Worm (Caenorhabditis elegans) whole organism, L1 larva: ENCODE measurements around the gene K05F6.8.

Source experiments
- C04F5.9 ChIP-seq: sonication (generic microtip); optimal IDR thresholded peaks from 2 replicates; lab custom pipeline; 2016; ENCODE audit warnings: missing genetic modification characterization, missing compliant biosample characterization
- F16B12.6 ChIP-seq: fragments of 150-350 bp; optimal IDR thresholded peaks from 2 replicates; lab custom pipeline; 2014; ENCODE audit warnings: missing biosample characterization, missing genetic modification characterization
- aly-2 ChIP-seq: fragments of 150-350 bp; optimal IDR thresholded peaks from 2 replicates; lab custom pipeline; 2014; ENCODE audit warnings: missing biosample characterization, missing genetic modification characterization
- ama-1 ChIP-seq: fragments of 150-350 bp; optimal IDR thresholded peaks from 2 replicates; lab custom pipeline; 2014
- ces-1 ChIP-seq: fragments of 150-350 bp; optimal IDR thresholded peaks from 2 replicates; lab custom pipeline; 2014; ENCODE audit warnings: missing biosample characterization, missing genetic modification reagents, missing genetic modification characterization
- dsc-1 ChIP-seq: sonication (generic microtip); optimal IDR thresholded peaks from 2 replicates; lab custom pipeline; 2016; ENCODE audit warnings: mild to moderate bottlenecking, missing genetic modification characterization, missing compliant biosample characterization
- efl-1 ChIP-seq, 4 experiments: fragments of 150-350 bp; optimal IDR thresholded peaks in 3 of 4; peaks in 1 of 4; 1 replicate in 1 of 4; 2 replicates in 3 of 4; lab custom pipeline; 2014; ENCODE audit warnings: missing biosample characterization in 2 of 4, missing genetic modification characterization in 2 of 4, missing genetic modification reagents in 2 of 4
- egl-13 ChIP-seq: sonication (generic microtip); optimal IDR thresholded peaks from 2 replicates; lab custom pipeline; 2016; ENCODE audit warnings: missing genotype, missing genetic modification reagents, missing genetic modification characterization, missing compliant biosample characterization
- elt-2 ChIP-seq: sonication (generic microtip); optimal IDR thresholded peaks from 2 replicates; lab custom pipeline; 2016; ENCODE audit warnings: missing genetic modification characterization, mild to moderate bottlenecking, inconsistent platforms, missing compliant biosample characterization, missing genetic modification reagents
- elt-3 ChIP-seq, 6 experiments: fragments of 150-350 bp in 1 of 6; sonication (generic microtip); optimal IDR thresholded peaks; 2 replicates each; lab custom pipeline; 2017 to 2018; ENCODE audit warnings: missing biosample characterization in 6 of 6, missing genetic modification characterization in 6 of 6, inconsistent platforms in 1 of 6
- ets-5 ChIP-seq: fragments of 200-800 bp; sonication (Bioruptor generic); IDR thresholded peaks from 2 replicates; pipeline ENCODE4 v1.3.6; 2022; ENCODE audit warnings: missing genetic modification characterization, missing compliant biosample characterization
- fkh-8 ChIP-seq: sonication (generic microtip); optimal IDR thresholded peaks from 2 replicates; lab custom pipeline; 2016; ENCODE audit warnings: mild to moderate bottlenecking, missing genetic modification characterization, missing compliant biosample characterization
- fos-1 ChIP-seq: fragments of 150-350 bp; optimal IDR thresholded peaks from 2 replicates; lab custom pipeline; 2014; ENCODE audit warnings: missing biosample characterization, missing genetic modification characterization
- hlh-17 ChIP-seq: fragments of 200-800 bp; sonication (Bioruptor generic); optimal IDR thresholded peaks from 2 replicates; lab custom pipeline; 2018; ENCODE audit warnings: missing genetic modification characterization, mild to moderate bottlenecking, missing compliant biosample characterization, moderate library complexity, borderline replicate concordance
- hlh-4 ChIP-seq: sonication (generic microtip); optimal IDR thresholded peaks from 2 replicates; lab custom pipeline; 2016; ENCODE audit warnings: mild to moderate bottlenecking, missing genetic modification characterization, missing compliant biosample characterization
- jun-1 ChIP-seq: fragments of 150-350 bp; optimal IDR thresholded peaks from 2 replicates; lab custom pipeline; 2014; ENCODE audit warnings: missing biosample characterization, missing genetic modification reagents, missing genetic modification characterization
- lin-13 ChIP-seq: fragments of 150-350 bp; optimal IDR thresholded peaks from 2 replicates; lab custom pipeline; 2014; ENCODE audit warnings: missing biosample characterization, missing genetic modification reagents, missing genetic modification characterization
- lin-14 ChIP-seq: fragments of 200-800 bp; sonication (Bioruptor generic); optimal IDR thresholded peaks from 2 replicates; lab custom pipeline; 2018; ENCODE audit warnings: mild to moderate bottlenecking, missing genetic modification characterization, moderate library complexity, missing compliant biosample characterization
- lin-15B ChIP-seq: fragments of 150-350 bp; sonication (generic microtip); optimal IDR thresholded peaks from 3 replicates; lab custom pipeline; 2014; ENCODE audit warnings: missing biosample characterization, missing genetic modification characterization
- lin-35 ChIP-seq, 2 experiments: fragments of 150-350 bp; optimal IDR thresholded peaks; 2 replicates each; lab custom pipeline; 2014; ENCODE audit warnings: missing biosample characterization in 2 of 2, missing genetic modification characterization in 2 of 2, missing genetic modification reagents in 2 of 2
- lin-39 ChIP-seq: fragments of 150-350 bp; optimal IDR thresholded peaks from 2 replicates; lab custom pipeline; 2014; ENCODE audit warnings: missing biosample characterization, missing genetic modification reagents, missing genetic modification characterization
- mab-9 ChIP-seq: fragments of 200-800 bp; sonication (Bioruptor generic); IDR thresholded peaks from 2 replicates; pipeline ENCODE4 v1.3.6; 2022; ENCODE audit warnings: missing genetic modification reagents, missing genetic modification characterization, missing compliant biosample characterization
- mdl-1 ChIP-seq, 2 experiments: fragments of 150-350 bp; optimal IDR thresholded peaks; 2 replicates each; lab custom pipeline; 2014 to 2017; ENCODE audit warnings: missing biosample characterization in 2 of 2, missing genetic modification characterization in 2 of 2, inconsistent platforms in 1 of 2
- mep-1 ChIP-seq: fragments of 150-350 bp; optimal IDR thresholded peaks from 2 replicates; lab custom pipeline; 2014; ENCODE audit warnings: missing biosample characterization, missing genetic modification characterization
- nhr-11 ChIP-seq: fragments of 150-350 bp; optimal IDR thresholded peaks from 2 replicates; lab custom pipeline; 2014; ENCODE audit warnings: missing biosample characterization, missing genetic modification characterization
- nhr-12 ChIP-seq: sonication (generic microtip); optimal IDR thresholded peaks from 2 replicates; lab custom pipeline; 2017; ENCODE audit warnings: missing biosample characterization, missing genetic modification characterization
- nhr-19 ChIP-seq: fragments of 200-800 bp; sonication (Bioruptor generic); conservative IDR thresholded peaks from 2 replicates; pipeline ENCODE4 v1.3.6; 2022; ENCODE audit warnings: missing genetic modification characterization, missing compliant biosample characterization
- nhr-71 ChIP-seq: sonication (generic microtip); optimal IDR thresholded peaks from 2 replicates; lab custom pipeline; 2016; ENCODE audit warnings: mild to moderate bottlenecking, missing genetic modification characterization, moderate library complexity, missing compliant biosample characterization
- nhr-77 ChIP-seq: fragments of 150-350 bp; optimal IDR thresholded peaks from 2 replicates; lab custom pipeline; 2014; ENCODE audit warnings: missing biosample characterization, missing genetic modification characterization
- nhr-84 ChIP-seq: sonication (generic microtip); optimal IDR thresholded peaks from 2 replicates; lab custom pipeline; 2017; ENCODE audit warnings: missing biosample characterization, missing genetic modification characterization
- nhr-85 ChIP-seq: sonication (generic microtip); peaks from one replicate; lab custom pipeline; 2016; ENCODE audit warnings: missing genetic modification characterization, inconsistent platforms, missing compliant biosample characterization
- rnt-1 ChIP-seq: sonication (generic microtip); optimal IDR thresholded peaks from 2 replicates; lab custom pipeline; 2016; ENCODE audit warnings: mild to moderate bottlenecking, missing genetic modification characterization, moderate library complexity, missing compliant biosample characterization
- sptf-1 ChIP-seq: fragments of 150-350 bp; optimal IDR thresholded peaks from 2 replicates; lab custom pipeline; 2014; ENCODE audit warnings: missing biosample characterization, missing genetic modification characterization
- swsn-7 ChIP-seq: sonication (generic microtip); optimal IDR thresholded peaks from 2 replicates; lab custom pipeline; 2016; ENCODE audit warnings: missing genetic modification characterization, missing compliant biosample characterization
- tbx-2 ChIP-seq: sonication (generic microtip); optimal IDR thresholded peaks from 2 replicates; lab custom pipeline; 2016; ENCODE audit warnings: missing genetic modification characterization, missing compliant biosample characterization
- unc-30 ChIP-seq: sonication (generic microtip); optimal IDR thresholded peaks from 2 replicates; lab custom pipeline; 2017; ENCODE audit warnings: missing biosample characterization, missing genetic modification characterization
- vab-15 ChIP-seq: sonication (generic microtip); optimal IDR thresholded peaks from 2 replicates; lab custom pipeline; 2017; ENCODE audit warnings: missing genotype, mild to moderate bottlenecking, missing genetic modification characterization, missing compliant biosample characterization
- zag-1 ChIP-seq: fragments of 150-350 bp; optimal IDR thresholded peaks from 2 replicates; lab custom pipeline; 2014; ENCODE audit warnings: missing biosample characterization, missing genetic modification characterization
- ztf-4 ChIP-seq: fragments of 150-350 bp; optimal IDR thresholded peaks from 2 replicates; lab custom pipeline; 2014; ENCODE audit warnings: missing biosample characterization, missing genetic modification characterization

The K05F6.8 gene

ce11 chrII:1584140-1584539 lies 16.6 kb upstream of the K05F6.8 start, which contains the start of gene clec-21:
Gene clec-21, minus strand, starts transcription at chrII:1584240.
- TF ChIP-seq elt-3 (tag; optimal IDR thresholded peaks at IDR 0.05; lab: Kevin White, UChicago) (no peak), tbx-2 (tag; lab: Kevin White, UChicago) (no peak), egl-13 (tag; lab: Kevin White, UChicago) (no peak), mep-1 (no peak), F16B12.6 (no peak), C04F5.9 (tag; lab: Kevin White, UChicago) (no peak), vab-15 (tag; lab: Kevin White, UChicago) (no peak), fkh-8 (tag; lab: Kevin White, UChicago) (no peak), lin-13 (no peak), nhr-12 (no peak), rnt-1 (tag; lab: Kevin White, UChicago) (no peak), nhr-19 (GFP tag; lab: Robert Waterston, UW) (no peak), ztf-4 (tag; lab: Kevin White, UChicago) (no peak), swsn-7 (no peak), mab-9 (no peak), dsc-1 (tag; lab: Kevin White, UChicago) (no peak), elt-2 (no peak), nhr-85 (no peak), hlh-17 (GFP tag; lab: Kevin White, UChicago) (no peak)
- TF ChIP-seq, all 84 proteins: peak for 0

ce11 chrII:1579886-1580285 lies 12.3 kb upstream of the K05F6.8 start, which contains the start of gene math-38:
Gene math-38, minus strand, starts transcription at chrII:1579986.
- TF ChIP-seq hlh-4 (tag; lab: Kevin White, UChicago) = no peak
- peak; percentile 22 for TF ChIP-seq elt-2
- TF ChIP-seq ama-1 (lab: Kevin White, UChicago) = no peak
- no peak for TF ChIP-seq rnt-1 (tag; lab: Kevin White, UChicago)
- TF ChIP-seq mdl-1 (tag; optimal IDR thresholded peaks at IDR 0.05; lab: Kevin White, UChicago) = no peak

ce11 chrII:1576772-1577171 lies 9.2 kb upstream of the K05F6.8 start:
- peak; percentile 12 for TF ChIP-seq jun-1 (tag; lab: Kevin White, UChicago)
- no peak for TF ChIP-seq nhr-11 (tag; lab: Kevin White, UChicago)
- peak; percentile 73 for TF ChIP-seq elt-2
- TF ChIP-seq lin-35 (GFP tag; optimal IDR thresholded peaks at IDR 0.05; lab: Kevin White, UChicago) = peak in 1 of 2 experiments; percentile 29
- no peak for TF ChIP-seq unc-30 (tag; lab: Kevin White, UChicago)
- TF ChIP-seq nhr-77 = no peak
- TF ChIP-seq sptf-1 (tag; lab: Kevin White, UChicago) = no peak
- no peak for TF ChIP-seq aly-2 (tag; lab: Kevin White, UChicago)
- TF ChIP-seq efl-1 (optimal IDR thresholded peaks at IDR 0.05; lab: Kevin White, UChicago) = no peak
- peak in 1 of 2 experiments; percentile 16 for TF ChIP-seq efl-1 (GFP tag; optimal IDR thresholded peaks at IDR 0.05 in 1 of 2; lab: Kevin White, UChicago)
- no peak for TF ChIP-seq ces-1 (GFP tag; lab: Kevin White, UChicago)
- TF ChIP-seq nhr-84 = no peak

- no peak for TF ChIP-seq ztf-4 (tag; lab: Kevin White, UChicago)
- no peak for TF ChIP-seq lin-14 (GFP tag; lab: Kevin White, UChicago)
- TF ChIP-seq tbx-2 (tag; lab: Kevin White, UChicago) = no peak
- TF ChIP-seq lin-15B (tag; lab: Kevin White, UChicago) = no peak
- TF ChIP-seq lin-39 (tag; lab: Kevin White, UChicago) = no peak
- no peak for TF ChIP-seq fos-1
- TF ChIP-seq ces-1 (GFP tag; lab: Kevin White, UChicago) = no peak
- TF ChIP-seq nhr-71 (tag; lab: Kevin White, UChicago) = no peak
- TF ChIP-seq nhr-85 = no peak
- TF ChIP-seq rnt-1 (tag; lab: Kevin White, UChicago) = no peak
- TF ChIP-seq F16B12.6 = no peak
- TF ChIP-seq ets-5 (GFP tag; lab: Robert Waterston, UW) = no peak
- TF ChIP-seq zag-1 (tag; lab: Kevin White, UChicago) = no peak
These were observed 8.5 kb upstream of the K05F6.8 start, which contains the start of gene K05F6.10 for ce11 chrII:1576030-1576429. Gene K05F6.10, minus strand, starts transcription at chrII:1576130.
